Worm (Caenorhabditis elegans) whole organism, L4 larva: ENCODE data around the gene ZK662.2.

Experiments
- F37D6.2 ChIP-seq: sonication (generic microtip); optimal IDR thresholded peaks from 2 replicates; lab custom pipeline; 2016; ENCODE audit warnings: mild to moderate bottlenecking, missing genetic modification characterization, missing compliant biosample characterization
- F49E8.2 ChIP-seq: sonication (generic microtip); optimal IDR thresholded peaks from 2 replicates; lab custom pipeline; 2016; ENCODE audit warnings: missing compliant biosample characterization, mild to moderate bottlenecking, missing genetic modification characterization, borderline replicate concordance
- T20F7.1 ChIP-seq: fragments of 200-800 bp; sonication (Bioruptor generic); optimal IDR thresholded peaks from 2 replicates; lab custom pipeline; 2018; ENCODE audit warnings: mild to moderate bottlenecking, missing genetic modification characterization, missing compliant biosample characterization
- T26A8.4 ChIP-seq: fragments of 200-800 bp; sonication (Bioruptor generic); IDR thresholded peaks from 2 replicates; pipeline ENCODE4 v1.3.6; 2022; ENCODE audit warnings: missing genetic modification characterization, missing compliant biosample characterization
- Y48G9A.11 ChIP-seq: fragments of 200-800 bp; sonication (Bioruptor generic); IDR thresholded peaks from 2 replicates; pipeline ENCODE4 v1.3.6; 2022; ENCODE audit warnings: missing genetic modification reagents, missing genetic modification characterization, missing compliant biosample characterization
- Y5F2A.4 ChIP-seq: fragments of 200-800 bp; sonication (Bioruptor generic); optimal IDR thresholded peaks from 2 replicates; lab custom pipeline; 2018; ENCODE audit warnings: mild to moderate bottlenecking, missing genetic modification characterization, missing compliant biosample characterization
- Y75B8A.6 ChIP-seq: fragments of 200-800 bp; sonication (Bioruptor generic); IDR thresholded peaks from 2 replicates; pipeline ENCODE4 v1.3.6; 2022; ENCODE audit warnings: missing genetic modification reagents, missing genetic modification characterization, missing compliant biosample characterization
- ZK546.5 ChIP-seq, 2 experiments: sonication (generic microtip); optimal IDR thresholded peaks; 2 replicates each; lab custom pipeline; 2017; ENCODE audit warnings: missing biosample characterization in 2 of 2, missing genetic modification characterization in 2 of 2
- aly-2 ChIP-seq: sonication (generic microtip); optimal IDR thresholded peaks from 2 replicates; lab custom pipeline; 2018; ENCODE audit warnings: missing biosample characterization, missing genetic modification characterization
- ama-1 ChIP-seq: fragments of 150-350 bp; optimal IDR thresholded peaks from 2 replicates; lab custom pipeline; 2014; ENCODE audit warnings: inconsistent platforms, mixed read lengths
- ceh-20 ChIP-seq: fragments of 200-800 bp; sonication (Bioruptor generic); IDR thresholded peaks from 2 replicates; pipeline ENCODE4 v1.3.6; 2022; ENCODE audit warnings: missing genetic modification reagents, missing genetic modification characterization, missing compliant biosample characterization
- ceh-28 ChIP-seq: fragments of 150-350 bp; optimal IDR thresholded peaks from 2 replicates; lab custom pipeline; 2014; ENCODE audit warnings: missing biosample characterization, missing genetic modification reagents, missing genetic modification characterization
- ceh-44 ChIP-seq: fragments of 200-800 bp; sonication (Bioruptor generic); IDR thresholded peaks from 2 replicates; pipeline ENCODE4 v1.3.6; 2022; ENCODE audit warnings: missing genetic modification reagents, missing genetic modification characterization, missing compliant biosample characterization
- ceh-82 ChIP-seq: sonication (generic microtip); optimal IDR thresholded peaks from 2 replicates; lab custom pipeline; 2017; ENCODE audit warnings: missing biosample characterization, missing genetic modification characterization
- daf-12 ChIP-seq: fragments of 150-350 bp; optimal IDR thresholded peaks from 2 replicates; lab custom pipeline; 2014; ENCODE audit warnings: missing biosample characterization, missing genetic modification reagents, missing genetic modification characterization
- daf-16 ChIP-seq, 3 experiments: sonication (generic microtip); optimal IDR thresholded peaks; 2 replicates each; lab custom pipeline; 2016 to 2017; ENCODE audit warnings: missing genetic modification characterization in 3 of 3, missing genetic modification reagents in 3 of 3, mild to moderate bottlenecking in 2 of 3, missing compliant biosample characterization in 2 of 3, missing biosample characterization in 1 of 3, moderate library complexity in 1 of 3
- dmd-6 ChIP-seq: fragments of 200-800 bp; sonication (Bioruptor generic); IDR thresholded peaks from 2 replicates; pipeline ENCODE4 v1.3.6; 2022; ENCODE audit warnings: missing genetic modification reagents, missing genetic modification characterization, missing compliant biosample characterization
- egl-27 ChIP-seq: sonication (generic microtip); optimal IDR thresholded peaks from 3 replicates; lab custom pipeline; 2017; ENCODE audit warnings: missing biosample characterization, missing genetic modification reagents, missing genetic modification characterization
- egl-43 ChIP-seq: fragments of 200-800 bp; sonication (Bioruptor generic); IDR thresholded peaks from 2 replicates; pipeline ENCODE4 v1.3.6; 2022; ENCODE audit warnings: missing genetic modification reagents, missing genetic modification characterization, missing compliant biosample characterization
- hif-1 ChIP-seq, 2 experiments: sonication (generic microtip); optimal IDR thresholded peaks; 2 replicates each; lab custom pipeline; 2016 to 2017; ENCODE audit warnings: missing compliant biosample characterization in 2 of 2, missing genetic modification characterization in 2 of 2, missing genetic modification reagents in 2 of 2, missing genotype in 2 of 2, mild to moderate bottlenecking in 1 of 2
- hlh-30 ChIP-seq: sonication (generic microtip); optimal IDR thresholded peaks from 2 replicates; lab custom pipeline; 2017; ENCODE audit warnings: antibody characterized with exemption, mild to moderate bottlenecking, missing genetic modification characterization, missing compliant biosample characterization; ENCODE audit not compliant: insufficient read depth
- lin-1 ChIP-seq: fragments of 200-800 bp; sonication (Bioruptor generic); IDR thresholded peaks from 2 replicates; pipeline ENCODE4 v1.3.6; 2022; ENCODE audit warnings: missing genetic modification reagents, missing genetic modification characterization, missing compliant biosample characterization
- lin-15B ChIP-seq: fragments of 150-350 bp; sonication (generic microtip); optimal IDR thresholded peaks from 3 replicates; lab custom pipeline; 2014; ENCODE audit warnings: missing biosample characterization, missing genetic modification characterization
- lin-29 ChIP-seq: fragments of 200-800 bp; sonication (Bioruptor generic); IDR thresholded peaks from 2 replicates; pipeline ENCODE4 v1.3.6; 2022; ENCODE audit warnings: missing genetic modification reagents, missing genetic modification characterization, missing compliant biosample characterization
- lir-3 ChIP-seq: sonication (generic microtip); optimal IDR thresholded peaks from 2 replicates; lab custom pipeline; 2016; ENCODE audit warnings: mild to moderate bottlenecking, missing genetic modification characterization, missing compliant biosample characterization
- lsy-2 ChIP-seq, 2 experiments: fragments of 150-350 bp in 1 of 2; sonication (generic microtip) in 1 of 2; optimal IDR thresholded peaks; 2 replicates each; lab custom pipeline; 2014 to 2017; ENCODE audit warnings: missing biosample characterization in 2 of 2, missing genetic modification characterization in 2 of 2
- madf-5 ChIP-seq, 2 experiments: fragments of 200-800 bp; sonication (Bioruptor generic); IDR thresholded peaks; 2 replicates each; pipeline ENCODE4 v1.3.6; 2022; ENCODE audit warnings: missing compliant biosample characterization in 2 of 2, missing genetic modification characterization in 2 of 2
- mdl-1 ChIP-seq, 2 experiments: fragments of 150-350 bp in 1 of 2; sonication (generic microtip) in 1 of 2; optimal IDR thresholded peaks; 2 replicates each; lab custom pipeline; 2014 to 2017; ENCODE audit warnings: missing biosample characterization in 2 of 2, missing genetic modification characterization in 2 of 2
- mdt-29 ChIP-seq: fragments of 200-800 bp; sonication (Bioruptor generic); IDR thresholded peaks from 2 replicates; pipeline ENCODE4 v1.3.6; 2022; ENCODE audit warnings: missing genetic modification reagents, missing genetic modification characterization, missing compliant biosample characterization
- mep-1 ChIP-seq: fragments of 150-350 bp; sonication (generic microtip); optimal IDR thresholded peaks from 3 replicates; lab custom pipeline; 2014; ENCODE audit warnings: missing biosample characterization, missing genetic modification characterization
- mes-2 ChIP-seq: sonication (generic microtip); optimal IDR thresholded peaks from 2 replicates; lab custom pipeline; 2016; ENCODE audit warnings: missing genotype, mild to moderate bottlenecking, missing genetic modification characterization, missing compliant biosample characterization; ENCODE audit not compliant: poor library complexity, severe bottlenecking
- mxl-2 ChIP-seq: fragments of 200-800 bp; sonication (Bioruptor generic); conservative IDR thresholded peaks from 2 replicates; pipeline ENCODE4 v1.3.6; 2022; ENCODE audit warnings: missing genetic modification reagents, missing genetic modification characterization, missing compliant biosample characterization
- mxl-3 ChIP-seq: fragments of 200-800 bp; sonication (Bioruptor generic); optimal IDR thresholded peaks from 2 replicates; lab custom pipeline; 2018; ENCODE audit warnings: mild to moderate bottlenecking, missing genetic modification characterization, missing compliant biosample characterization
- nhr-10 ChIP-seq: fragments of 150-350 bp; optimal IDR thresholded peaks from 2 replicates; lab custom pipeline; 2014; ENCODE audit warnings: missing biosample characterization, missing genetic modification characterization
- nhr-102 ChIP-seq: sonication (generic microtip); optimal IDR thresholded peaks from 2 replicates; lab custom pipeline; 2016; ENCODE audit warnings: mild to moderate bottlenecking, missing genetic modification characterization, moderate library complexity, missing compliant biosample characterization
- nhr-111 ChIP-seq: fragments of 200-800 bp; sonication (Bioruptor generic); optimal IDR thresholded peaks from 2 replicates; lab custom pipeline; 2018; ENCODE audit warnings: mild to moderate bottlenecking, missing genetic modification characterization, missing compliant biosample characterization
- nhr-25 ChIP-seq: sonication (generic microtip); optimal IDR thresholded peaks from 2 replicates; lab custom pipeline; 2017; ENCODE audit warnings: missing genetic modification characterization, mild to moderate bottlenecking, missing compliant biosample characterization, antibody characterized with exemption, moderate library complexity, borderline replicate concordance; ENCODE audit not compliant: insufficient read depth
- nhr-41 ChIP-seq: fragments of 200-800 bp; sonication (Bioruptor generic); IDR thresholded peaks from 2 replicates; pipeline ENCODE4 v1.3.6; 2022; ENCODE audit warnings: missing genetic modification reagents, missing genetic modification characterization, missing compliant biosample characterization
- nhr-48 ChIP-seq: sonication (generic microtip); optimal IDR thresholded peaks from 2 replicates; lab custom pipeline; 2016; ENCODE audit warnings: mild to moderate bottlenecking, missing genetic modification characterization, missing compliant biosample characterization
- nhr-6 ChIP-seq: fragments of 150-350 bp; optimal IDR thresholded peaks from 2 replicates; lab custom pipeline; 2014; ENCODE audit warnings: missing biosample characterization, missing genetic modification characterization
- nhr-77 ChIP-seq: fragments of 150-350 bp; optimal IDR thresholded peaks from 2 replicates; lab custom pipeline; 2014; ENCODE audit warnings: missing biosample characterization, missing genetic modification characterization
- pha-4 ChIP-seq, 2 experiments: fragments of 150-350 bp in 1 of 2; fragments of 200-800 bp in 1 of 2; sonication (Bioruptor generic) in 1 of 2; IDR thresholded peaks in 1 of 2; optimal IDR thresholded peaks in 1 of 2; 2 replicates each; pipeline versions ENCODE4 v1.3.6 to Lab custom; 2014 to 2022; ENCODE audit warnings: missing genetic modification characterization in 2 of 2, missing genetic modification reagents in 2 of 2, missing biosample characterization in 1 of 2, missing compliant biosample characterization in 1 of 2
- rbr-2 ChIP-seq: sonication (generic microtip); optimal IDR thresholded peaks from 2 replicates; lab custom pipeline; 2016; ENCODE audit warnings: missing genotype, missing genetic modification characterization, missing compliant biosample characterization
- snpc-1.2 ChIP-seq: fragments of 200-800 bp; sonication (Bioruptor generic); IDR thresholded peaks from 2 replicates; pipeline ENCODE4 v1.3.6; 2022; ENCODE audit warnings: missing genetic modification reagents, missing genetic modification characterization, missing compliant biosample characterization
- spr-1 ChIP-seq: sonication (generic microtip); optimal IDR thresholded peaks from 2 replicates; lab custom pipeline; 2016; ENCODE audit warnings: mild to moderate bottlenecking, missing genetic modification characterization, missing compliant biosample characterization
- zfp-2 ChIP-seq: sonication (generic microtip); optimal IDR thresholded peaks from 2 replicates; lab custom pipeline; 2016; ENCODE audit warnings: mild to moderate bottlenecking, missing genetic modification characterization, missing compliant biosample characterization
- ztf-11 ChIP-seq: fragments of 150-350 bp; optimal IDR thresholded peaks from 2 replicates; lab custom pipeline; 2014; ENCODE audit warnings: missing biosample characterization, missing genetic modification characterization
- ztf-7 ChIP-seq: fragments of 150-350 bp; optimal IDR thresholded peaks from 2 replicates; lab custom pipeline; 2014; ENCODE audit warnings: missing biosample characterization, missing genetic modification characterization

Gene ZK662.2

ce11 chrX:15741852-15742251 lies 45.4 kb downstream of the ZK662.2 start (continued):
- TF ChIP-seq mdt-29 (GFP tag; lab: Robert Waterston, UW) (peak; percentile 48; the same call in 1 of the 2 replicates), T26A8.4 (peak; percentile 83), Y75B8A.6 (GFP tag; lab: Robert Waterston, UW) (0 out of 2 replicates have a peak, but pooled peaks have one; percentile 67), egl-43 (GFP tag; lab: Robert Waterston, UW) (peak; percentile 96), ztf-7 (tag; lab: Kevin White, UChicago) (peak; percentile 31), ceh-20 (GFP tag; lab: Robert Waterston, UW) (peak; percentile 84), hif-1 (tag; optimal IDR thresholded peaks at IDR 0.05; lab: Kevin White, UChicago) (peak in 1 of 2 experiments; percentile 65), Y5F2A.4 (GFP tag; lab: Kevin White, UChicago) (peak; percentile 50), nhr-10 (no peak), spr-1 (tag; lab: Kevin White, UChicago) (peak; percentile 63), lin-1 (peak; percentile 58; the same call in 1 of the 2 replicates), nhr-48 (tag; lab: Kevin White, UChicago) (peak; percentile 41), Y48G9A.11 (GFP tag; lab: Robert Waterston, UW) (peak; percentile 67), nhr-41 (GFP tag; lab: Robert Waterston, UW) (0 out of 2 replicates have a peak, but pooled peaks have one; percentile 40), dmd-6 (GFP tag; lab: Robert Waterston, UW) (peak; percentile 80), lir-3 (tag; lab: Kevin White, UChicago) (peak; percentile 41), F49E8.2 (tag; lab: Kevin White, UChicago) (peak; percentile 54), F37D6.2 (tag; lab: Kevin White, UChicago) (peak; percentile 67), madf-5 (GFP tag; IDR thresholded peaks at IDR 0.05; lab: Robert Waterston, UW) (peak; percentile 82 to 84; a peak in 3 of 4 replicates), pha-4 (GFP tag; IDR thresholded peaks at IDR 0.05; lab: Robert Waterston, UW) (peak; percentile 94), pha-4 (tag; optimal IDR thresholded peaks at IDR 0.05; lab: Kevin White, UChicago) (no peak), snpc-1.2 (peak; percentile 89), mxl-3 (GFP tag; lab: Kevin White, UChicago) (peak; percentile 4), ZK546.5 (tag; optimal IDR thresholded peaks at IDR 0.05; lab: Kevin White, UChicago) (no peak), lin-15B (tag; lab: Kevin White, UChicago) (peak; percentile 82), ama-1 (no peak), mxl-2 (GFP tag; lab: Robert Waterston, UW) (peak; percentile 70), nhr-102 (tag; lab: Kevin White, UChicago) (peak; percentile 68), ztf-11 (tag; lab: Kevin White, UChicago) (no peak), daf-12 (tag; lab: Kevin White, UChicago) (no peak), T20F7.1 (peak; percentile 68), lsy-2 (tag; optimal IDR thresholded peaks at IDR 0.05; lab: Kevin White, UChicago) (no peak), ceh-82 (tag; lab: Kevin White, UChicago) (no peak), nhr-77 (peak; percentile 48), nhr-111 (GFP tag; lab: Kevin White, UChicago) (peak; percentile 84), nhr-25 (tag; lab: Kevin White, UChicago) (no peak), aly-2 (tag; lab: Kevin White, UChicago) (no peak), daf-16 (GFP tag; optimal IDR thresholded peaks at IDR 0.05; lab: Kevin White, UChicago) (peak; percentile 35 to 78), daf-16 (tag; optimal IDR thresholded peaks at IDR 0.05; lab: Kevin White, UChicago) (peak; percentile 75), mdl-1 (tag; optimal IDR thresholded peaks at IDR 0.05; lab: Kevin White, UChicago) (peak in 1 of 2 experiments; percentile 15), nhr-6 (peak; percentile 8), egl-27 (no peak), ceh-28 (tag; lab: Kevin White, UChicago) (no peak), zfp-2 (tag; lab: Kevin White, UChicago) (peak; percentile 17), mes-2 (peak; percentile 77), lin-29 (peak; percentile 45; the same call in 1 of the 2 replicates), rbr-2 (tag; lab: Kevin White, UChicago) (peak; percentile 78), mep-1 (tag; lab: Kevin White, UChicago) (peak; percentile 84), hlh-30 (tag; lab: Kevin White, UChicago) (peak; percentile 68), ceh-44 (peak; percentile 89)
